Fruit fly (Drosophila melanogaster): Measurements from ENCODE around the gene CG3713.

Gene CG3713

DNA sequence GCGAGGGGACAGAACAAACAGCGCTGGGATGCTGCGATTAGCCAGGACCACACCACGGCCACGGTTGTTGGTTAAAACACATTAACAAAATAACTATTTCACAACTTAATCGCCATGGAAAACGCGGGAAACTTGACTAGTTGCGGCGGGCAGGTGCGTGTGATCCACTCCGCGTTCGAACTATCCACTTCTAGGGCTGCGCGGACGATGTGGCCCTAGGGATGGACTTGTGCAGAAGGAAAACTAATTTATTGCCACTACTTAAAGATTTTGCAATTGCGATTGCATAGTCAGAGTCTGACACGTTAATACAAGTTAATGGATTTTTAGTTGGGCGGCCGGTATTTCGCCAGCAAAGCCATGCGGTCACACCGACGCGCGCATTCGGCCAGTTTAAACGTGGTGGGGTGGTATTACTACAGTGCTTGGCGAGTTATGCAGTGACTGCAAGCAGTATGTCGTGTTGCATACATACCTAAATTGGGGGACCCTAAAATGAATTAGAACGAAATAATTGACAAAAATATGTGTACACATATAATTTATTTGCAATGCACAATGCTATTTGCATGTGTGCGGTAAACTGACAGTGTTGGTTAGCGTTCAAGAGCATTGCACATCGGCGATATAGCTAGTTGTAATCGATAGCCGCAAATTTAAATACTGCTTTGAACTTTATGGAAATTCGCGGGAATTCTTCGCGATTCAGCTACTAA is 45.6 kb downstream of the CG3713 start, which contains the start of gene Rbf:
Gene Rbf (minus strand): TSS at position 323 of the 716 bp plus-strand sequence.
- TF ChIP-seq CG8478 (optimal IDR thresholded peaks at IDR 0.05) = no peak
- no peak for TF ChIP-seq CTCF (optimal IDR thresholded peaks at IDR 0.05)

dm6 chrX:796397-796989 is 50.5 kb downstream of the CG3713 start:
- no peak for TF ChIP-seq CG8478 (optimal IDR thresholded peaks at IDR 0.05)
- TF ChIP-seq CTCF (optimal IDR thresholded peaks at IDR 0.05) = no peak
